Fruit fly (Drosophila melanogaster): Measurements from ENCODE around the gene CG11670.

Gene CG11670

dm6 chr3R:13065180-13065757 lies 23.4 kb downstream of the CG11670 start:
- TF ChIP-seq toe (GFP tag; optimal IDR thresholded peaks at IDR 0.05) (no peak), CG11617 (GFP tag; optimal IDR thresholded peaks at IDR 0.05) (no peak), tj (GFP tag; optimal IDR thresholded peaks at IDR 0.05) (no peak), Hr96 (GFP tag; optimal IDR thresholded peaks at IDR 0.05) (no peak), CG1620 (GFP tag; optimal IDR thresholded peaks at IDR 0.05) (no peak), CG7101 (tag; optimal IDR thresholded peaks at IDR 0.05) (no peak), cnc (optimal IDR thresholded peaks at IDR 0.05) (no peak), kay (GFP tag; ENCODE audit: borderline replicate concordance) (no peak), ovo (GFP tag; optimal IDR thresholded peaks at IDR 0.05) (no peak), CG12768 (GFP tag; optimal IDR thresholded peaks at IDR 0.05) (no peak), Mnt (GFP tag; optimal IDR thresholded peaks at IDR 0.05) (no peak), Clk (GFP tag; optimal IDR thresholded peaks at IDR 0.05) (no peak), pad (GFP tag; optimal IDR thresholded peaks at IDR 0.05) (no peak), cic (GFP tag; optimal IDR thresholded peaks at IDR 0.05) (no peak), CG14711 (tag; optimal IDR thresholded peaks at IDR 0.05) (no peak)

dm6 chr3R:13068022-13068421 lies 26.2 kb downstream of the CG11670 start:
- TF ChIP-seq Hr96 (GFP tag; optimal IDR thresholded peaks at IDR 0.05): no peak
- TF ChIP-seq CG7045 (GFP tag; optimal IDR thresholded peaks at IDR 0.05): no peak
- TF ChIP-seq CG14711 (tag; optimal IDR thresholded peaks at IDR 0.05): peak; percentile 40
- TF ChIP-seq CG7101 (tag; optimal IDR thresholded peaks at IDR 0.05): peak; percentile 62
- peak; percentile 74 for TF ChIP-seq kay (GFP tag; ENCODE audit: borderline replicate concordance)
- peak; percentile 6 for TF ChIP-seq pad (GFP tag; optimal IDR thresholded peaks at IDR 0.05)

dm6 chr3R:13070011-13070619 lies 28.3 kb downstream of the CG11670 start:
- TF ChIP-seq ovo (GFP tag; optimal IDR thresholded peaks at IDR 0.05) (no peak), kay (GFP tag; ENCODE audit: borderline replicate concordance) (no peak), Crg-1 (GFP tag; optimal IDR thresholded peaks at IDR 0.05) (no peak), CG33017 (tag; optimal IDR thresholded peaks at IDR 0.05) (no peak), Hr96 (GFP tag; optimal IDR thresholded peaks at IDR 0.05) (no peak), CG12768 (GFP tag; optimal IDR thresholded peaks at IDR 0.05) (no peak)

- no peak for TF ChIP-seq pad (GFP tag; optimal IDR thresholded peaks at IDR 0.05)
- no peak for TF ChIP-seq Clk (GFP tag; optimal IDR thresholded peaks at IDR 0.05)
- TF ChIP-seq CG11617 (GFP tag; optimal IDR thresholded peaks at IDR 0.05): no peak
- TF ChIP-seq CG7101 (tag; optimal IDR thresholded peaks at IDR 0.05): no peak
- TF ChIP-seq CG33017 (tag; optimal IDR thresholded peaks at IDR 0.05): no peak
- no peak for TF ChIP-seq Mnt (GFP tag; optimal IDR thresholded peaks at IDR 0.05)
- no peak for TF ChIP-seq cnc (optimal IDR thresholded peaks at IDR 0.05)
- TF ChIP-seq CG7045 (GFP tag; optimal IDR thresholded peaks at IDR 0.05): no peak
- TF ChIP-seq bab1 (GFP tag; optimal IDR thresholded peaks at IDR 0.05): no peak
- no peak for TF ChIP-seq kay (GFP tag; ENCODE audit: borderline replicate concordance)
- no peak for TF ChIP-seq CG14711 (tag; optimal IDR thresholded peaks at IDR 0.05)
- no peak for TF ChIP-seq ovo (GFP tag; optimal IDR thresholded peaks at IDR 0.05)
These were observed 30.2 kb downstream of the CG11670 start for dm6 chr3R:13072052-13072451.

dm6 chr3R:13073174-13073573 lies 31.3 kb downstream of the CG11670 start:
- no peak for TF ChIP-seq CG14711 (tag; optimal IDR thresholded peaks at IDR 0.05)
- TF ChIP-seq CG5204 (GFP tag; optimal IDR thresholded peaks at IDR 0.05): no peak
- no peak for TF ChIP-seq Hr96 (GFP tag; optimal IDR thresholded peaks at IDR 0.05)
- no peak for TF ChIP-seq toe (GFP tag; optimal IDR thresholded peaks at IDR 0.05)
- no peak for TF ChIP-seq CG7101 (tag; optimal IDR thresholded peaks at IDR 0.05)
- TF ChIP-seq CG1620 (GFP tag; optimal IDR thresholded peaks at IDR 0.05): no peak
- TF ChIP-seq Clk (GFP tag; optimal IDR thresholded peaks at IDR 0.05): no peak
- no peak for TF ChIP-seq CG12768 (GFP tag; optimal IDR thresholded peaks at IDR 0.05)
- TF ChIP-seq CG7045 (GFP tag; optimal IDR thresholded peaks at IDR 0.05): no peak
- no peak for TF ChIP-seq Mnt (GFP tag; optimal IDR thresholded peaks at IDR 0.05)
- no peak for TF ChIP-seq pad (GFP tag; optimal IDR thresholded peaks at IDR 0.05)
- no peak for TF ChIP-seq ovo (GFP tag; optimal IDR thresholded peaks at IDR 0.05)
- TF ChIP-seq Crg-1 (GFP tag; optimal IDR thresholded peaks at IDR 0.05): no peak
- no peak for TF ChIP-seq cic (GFP tag; optimal IDR thresholded peaks at IDR 0.05)
- no peak for TF ChIP-seq CG11617 (GFP tag; optimal IDR thresholded peaks at IDR 0.05)
- no peak for TF ChIP-seq cnc (optimal IDR thresholded peaks at IDR 0.05)
- no peak for TF ChIP-seq CG33017 (tag; optimal IDR thresholded peaks at IDR 0.05)
- TF ChIP-seq bab1 (GFP tag; optimal IDR thresholded peaks at IDR 0.05): no peak

dm6 chr3R:13074588-13074987 lies 32.7 kb downstream of the CG11670 start:
- TF ChIP-seq CG7101 (tag; optimal IDR thresholded peaks at IDR 0.05) (no peak), pad (GFP tag; optimal IDR thresholded peaks at IDR 0.05) (no peak), CG5204 (GFP tag; optimal IDR thresholded peaks at IDR 0.05) (no peak), cnc (optimal IDR thresholded peaks at IDR 0.05) (no peak), Mnt (GFP tag; optimal IDR thresholded peaks at IDR 0.05) (no peak), toe (GFP tag; optimal IDR thresholded peaks at IDR 0.05) (no peak), CG33017 (tag; optimal IDR thresholded peaks at IDR 0.05) (no peak), CG12768 (GFP tag; optimal IDR thresholded peaks at IDR 0.05) (no peak), cic (GFP tag; optimal IDR thresholded peaks at IDR 0.05) (no peak), CG11617 (GFP tag; optimal IDR thresholded peaks at IDR 0.05) (no peak), kay (GFP tag; ENCODE audit: borderline replicate concordance) (no peak), CG7045 (GFP tag; optimal IDR thresholded peaks at IDR 0.05) (no peak), bab1 (GFP tag; optimal IDR thresholded peaks at IDR 0.05) (no peak), ovo (GFP tag; optimal IDR thresholded peaks at IDR 0.05) (no peak), tj (GFP tag; optimal IDR thresholded peaks at IDR 0.05) (no peak), Crg-1 (GFP tag; optimal IDR thresholded peaks at IDR 0.05) (no peak), CG1620 (GFP tag; optimal IDR thresholded peaks at IDR 0.05) (no peak)

All from whole organism, adult.